Worm (Caenorhabditis elegans): ENCODE data around the gene F57G4.11.

- no peak for TF ChIP-seq B0261.1 (tag; optimal IDR thresholded peaks at IDR 0.05)
- TF ChIP-seq akir-1 (GFP tag; optimal IDR thresholded peaks at IDR 0.05): no peak
- TF ChIP-seq F37B4.10 (GFP tag; IDR thresholded peaks at IDR 0.05): no peak
- no peak for TF ChIP-seq Y56A3A.18 (GFP tag; IDR thresholded peaks at IDR 0.05)
Measured at ce11 chrV:17673343-17673742, 48.3 kb downstream of the F57G4.11 start, which contains the start of gene str-93.
